Fruit fly (Drosophila melanogaster) ovary, adult (tissue): ENCODE measurements around the gene CG3457.

Source experiments
- CG17801 ChIP-seq: fragments of 200-800 bp; optimal IDR thresholded peaks from 2 replicates; lab custom pipeline; 2019; ENCODE audit warnings: missing biosample characterization, mild to moderate bottlenecking, missing genetic modification characterization, moderate library complexity; ENCODE audit not compliant: partially characterized antibody

Gene CG3457

DNA sequence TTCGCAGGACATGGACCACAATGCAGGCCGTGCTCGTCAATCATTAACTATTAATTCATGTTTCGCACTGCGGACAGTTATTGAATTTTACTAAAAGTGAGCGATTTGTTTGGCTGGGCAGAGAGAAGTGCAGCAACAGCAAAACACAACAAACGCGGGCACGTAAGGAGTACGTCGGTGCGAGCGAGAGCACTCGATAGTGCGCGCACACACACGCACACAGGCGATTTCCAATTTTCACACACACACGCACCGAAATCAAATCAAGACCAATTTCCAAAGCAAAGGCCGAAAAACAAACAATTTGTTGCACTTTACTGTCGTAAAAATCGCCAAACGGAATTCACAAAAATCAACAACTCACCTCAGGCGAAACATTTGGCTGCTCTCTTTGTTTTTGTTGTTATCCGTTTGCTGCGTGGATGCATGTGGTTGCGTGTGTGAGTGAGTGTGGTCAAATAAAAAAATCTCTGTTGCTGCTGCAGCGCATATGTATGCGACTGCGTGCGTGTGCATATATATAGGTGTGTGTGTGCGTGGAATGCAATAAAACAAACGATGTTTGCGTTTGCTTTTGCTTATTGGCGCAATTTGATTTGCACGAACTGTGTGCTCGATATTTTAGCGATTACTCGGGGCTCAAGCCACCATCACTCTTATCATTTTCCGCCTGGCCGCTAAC lies 29.6 kb upstream of the CG3457 start:
- no peak for TF ChIP-seq CG17801 (GFP tag; lab: Kevin White, UChicago)

DNA sequence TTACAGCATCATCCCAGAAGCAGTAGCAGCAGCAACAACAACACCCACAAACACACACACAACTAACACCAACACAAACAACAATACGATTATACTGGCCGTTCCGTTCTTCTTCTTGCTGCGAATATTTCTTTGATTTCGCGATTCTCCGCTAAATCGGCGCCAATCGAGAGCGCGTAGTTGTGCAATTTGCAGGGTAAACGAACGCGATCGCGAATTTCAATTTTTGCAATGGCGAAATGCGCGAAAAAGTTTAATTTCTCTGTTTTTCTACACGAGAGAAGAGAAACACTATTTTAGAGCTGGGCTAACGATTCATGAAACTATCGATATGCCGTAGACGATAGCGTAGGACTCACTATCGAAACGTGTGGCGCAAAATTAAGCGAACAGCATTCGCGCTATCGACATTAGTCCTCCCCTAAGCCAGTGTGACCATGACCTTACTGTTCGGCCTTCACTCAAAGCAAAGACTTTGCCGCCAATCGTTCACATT lies 28.9 kb upstream of the CG3457 start, which contains the start of gene wapl:
Gene wapl, minus strand, starts transcription at position 316 of the 496 bp plus-strand sequence.
- peak; percentile 52 for TF ChIP-seq CG17801 (GFP tag; lab: Kevin White, UChicago)

DNA sequence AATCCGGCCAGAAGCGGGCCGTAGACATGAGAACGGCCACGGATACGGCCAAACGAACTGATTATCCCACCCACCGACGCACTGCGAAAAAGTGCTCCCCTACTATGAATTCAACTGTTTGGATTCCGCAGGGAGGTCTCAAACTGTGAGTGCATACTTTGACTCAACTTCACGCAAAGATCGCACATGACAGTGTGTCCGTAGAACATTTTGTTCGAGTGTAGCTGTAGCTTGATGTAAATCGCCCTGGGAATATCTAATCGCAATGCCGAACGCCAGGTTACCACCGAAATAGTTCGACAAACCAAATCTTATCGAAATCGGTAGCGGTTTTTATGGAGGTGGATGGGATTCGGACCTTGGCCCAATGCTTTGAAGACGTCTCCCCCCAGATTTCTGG lies 26.6 kb upstream of the CG3457 start:
- no peak for TF ChIP-seq CG17801 (GFP tag; lab: Kevin White, UChicago)

DNA sequence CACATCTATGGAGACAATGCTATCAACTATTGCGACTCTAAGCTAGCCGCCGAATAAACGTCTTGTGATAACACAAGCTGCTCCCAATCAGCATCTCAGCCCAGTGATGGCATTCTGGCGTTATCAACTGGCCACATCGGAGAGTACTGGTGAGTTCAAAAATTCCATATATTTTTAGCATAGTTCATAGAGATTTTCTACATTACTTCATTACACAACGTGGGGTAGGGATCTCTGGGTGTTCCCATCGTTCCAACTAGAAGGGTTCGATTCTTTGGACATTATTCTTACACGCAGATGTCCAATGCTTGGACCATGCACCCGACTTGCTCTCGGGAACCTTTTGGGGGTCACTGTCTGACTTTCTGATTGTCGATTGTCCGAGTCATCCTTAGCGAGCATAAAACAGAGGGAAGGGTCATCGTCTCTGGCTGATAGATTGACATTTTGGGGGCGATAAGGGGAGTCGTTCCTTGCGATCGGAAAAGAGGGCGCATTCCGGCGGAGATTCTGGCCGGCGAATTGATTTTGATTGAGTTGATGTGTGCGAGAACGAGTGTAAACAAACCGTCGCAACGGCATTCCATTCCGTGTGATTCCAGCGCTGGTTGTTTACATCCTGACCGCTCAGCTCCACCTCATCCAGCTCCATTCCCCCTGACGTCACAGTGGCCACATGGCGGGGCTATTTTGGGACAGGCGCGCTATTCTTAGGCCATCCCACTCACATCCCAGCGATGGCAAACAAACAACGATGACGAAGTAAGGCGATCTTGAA lies 25.3 kb upstream of the CG3457 start, which contains the start of the genes Cyp4d1 and CG3630:
Gene Cyp4d1, minus strand, starts transcription at position 51 of the 778 bp plus-strand sequence.
Gene CG3630, plus strand, starts transcription at position 67 of the 778 bp plus-strand sequence.
- TF ChIP-seq CG17801 (GFP tag; lab: Kevin White, UChicago): no peak

DNA sequence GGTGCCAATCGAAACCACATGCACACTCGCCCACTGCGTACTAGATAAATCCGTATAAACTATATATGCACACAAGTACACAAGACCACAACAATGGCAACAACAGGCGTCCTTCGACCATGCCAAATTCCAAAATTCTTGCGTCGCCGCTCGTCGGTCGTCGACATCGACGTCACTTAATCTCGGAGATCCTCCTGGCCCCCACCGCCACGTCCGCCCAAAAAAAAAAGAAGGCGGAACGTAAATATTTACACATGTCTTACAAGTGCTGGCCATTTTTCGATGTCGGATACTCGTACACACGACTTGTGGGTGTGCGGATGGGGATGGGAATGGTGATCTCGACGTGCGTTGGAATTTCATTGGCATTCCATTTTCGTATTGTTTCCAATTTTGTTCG lies 24.3 kb upstream of the CG3457 start:
- TF ChIP-seq CG17801 (GFP tag; lab: Kevin White, UChicago): no peak

DNA sequence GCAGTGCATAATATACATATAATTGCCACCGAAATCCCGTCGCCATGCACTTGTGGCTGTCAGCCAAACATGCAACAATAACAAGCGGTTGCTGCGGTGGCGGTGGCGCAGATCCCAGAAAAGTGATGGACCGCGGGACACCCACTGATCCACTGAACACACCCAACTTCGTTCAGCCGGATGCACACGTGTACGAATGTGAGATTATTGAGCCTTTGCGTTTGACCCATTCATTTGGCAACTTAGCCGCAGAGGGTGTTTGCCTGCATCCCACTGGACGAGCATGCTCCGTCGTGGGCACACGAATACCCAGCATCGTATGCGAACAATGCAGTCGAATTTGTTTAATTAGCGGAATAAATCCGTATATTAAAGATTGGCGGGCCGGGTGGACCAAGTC lies 22.2 kb upstream of the CG3457 start:
- no peak for TF ChIP-seq CG17801 (GFP tag; lab: Kevin White, UChicago)

DNA sequence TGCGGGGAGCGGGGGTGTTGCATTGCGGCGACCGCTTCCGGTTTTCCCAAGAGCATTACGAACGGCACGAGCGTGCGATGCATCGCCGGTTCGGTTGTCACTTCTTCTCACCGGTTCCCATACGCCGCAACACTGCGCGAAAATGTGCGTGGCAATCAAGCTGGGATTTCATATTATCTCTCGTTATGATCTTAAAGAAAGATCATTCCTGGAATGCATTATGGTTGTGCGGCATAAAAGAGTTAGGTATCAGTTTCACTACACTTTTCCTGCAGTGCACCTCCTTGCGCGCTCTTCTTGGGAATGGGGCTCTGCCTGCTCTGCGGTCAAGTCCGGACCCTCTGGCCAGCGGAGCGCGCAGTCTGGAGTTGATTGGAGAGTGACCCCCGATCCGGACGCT lies 21.5 kb upstream of the CG3457 start:
- no peak for TF ChIP-seq CG17801 (GFP tag; lab: Kevin White, UChicago)

DNA sequence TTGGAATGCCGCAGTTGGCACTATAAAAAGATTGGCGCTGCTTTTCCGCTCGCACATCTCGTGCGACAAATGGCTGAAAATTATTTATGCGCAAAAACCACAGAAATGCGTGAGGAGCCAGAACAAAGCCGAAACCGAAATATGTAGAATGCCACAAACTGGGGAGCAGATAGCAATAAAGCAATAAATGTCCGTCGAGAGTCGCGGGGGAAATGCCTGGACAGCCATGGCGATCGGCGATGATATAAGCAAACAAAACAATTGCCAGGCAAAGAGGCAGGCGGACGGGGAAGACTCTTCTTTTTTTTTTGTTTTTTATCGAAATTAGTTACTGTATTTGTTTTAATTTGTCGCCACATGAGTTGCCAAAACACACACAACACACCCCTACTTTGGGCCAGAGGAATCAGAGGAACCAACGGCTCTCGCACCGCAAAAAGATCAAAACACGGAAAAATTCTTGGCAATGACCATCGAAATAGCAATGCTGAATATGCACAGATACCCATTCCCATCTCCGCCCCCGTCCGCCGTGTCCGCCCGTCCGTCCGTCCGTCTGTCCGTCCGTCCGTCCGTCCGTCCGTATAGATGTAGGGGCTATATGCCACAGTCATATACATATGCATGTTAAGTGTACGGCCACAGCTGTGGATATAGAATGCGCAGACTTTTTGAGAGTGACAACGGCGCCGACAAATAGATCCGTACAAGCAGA lies 19.0 kb upstream of the CG3457 start:
- no peak for TF ChIP-seq CG17801 (GFP tag; lab: Kevin White, UChicago)

DNA sequence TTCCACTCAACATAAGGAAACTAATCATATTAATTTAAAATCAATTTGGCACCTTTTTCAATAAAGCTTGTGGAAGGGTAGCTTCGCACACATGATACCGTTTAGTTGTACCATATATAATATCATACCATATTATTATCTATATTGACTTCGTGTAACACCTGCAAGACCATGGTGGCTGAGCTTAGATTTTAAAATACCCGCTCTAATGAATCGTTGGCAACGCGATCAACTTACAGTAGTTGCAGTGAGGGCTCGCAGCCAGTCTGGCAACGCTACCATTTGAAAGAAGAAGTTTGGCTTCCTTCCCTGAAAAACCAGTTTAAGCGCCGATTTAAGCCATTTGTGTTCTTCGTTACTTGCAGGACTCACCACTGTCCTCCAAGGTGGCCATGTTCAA lies 17.2 kb upstream of the CG3457 start:
- TF ChIP-seq CG17801 (GFP tag; lab: Kevin White, UChicago): no peak

DNA sequence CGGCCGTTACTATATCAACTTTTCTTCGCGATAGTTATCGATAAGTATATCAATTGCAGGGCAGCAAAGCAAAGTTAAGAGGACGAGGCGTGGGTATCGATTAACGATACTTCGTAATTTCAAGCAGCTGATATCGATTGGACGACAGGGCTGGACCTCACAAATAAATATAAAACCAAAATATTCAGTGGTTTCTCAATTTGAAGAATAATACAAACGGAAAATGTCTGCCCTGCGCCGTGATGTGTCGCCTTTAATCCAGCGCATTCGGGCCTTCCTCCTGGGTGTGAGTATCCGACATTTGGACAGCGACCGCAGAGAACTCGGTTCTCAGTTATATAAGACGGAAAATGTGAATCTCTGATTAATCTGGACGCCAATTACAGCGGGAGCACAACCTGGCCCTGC lies 15.2 kb upstream of the CG3457 start, which contains the start of gene ND-B14.5A:
Gene ND-B14.5A, plus strand, starts transcription at position 107 of the 408 bp plus-strand sequence.
- TF ChIP-seq CG17801 (GFP tag; lab: Kevin White, UChicago): peak; percentile 49

DNA sequence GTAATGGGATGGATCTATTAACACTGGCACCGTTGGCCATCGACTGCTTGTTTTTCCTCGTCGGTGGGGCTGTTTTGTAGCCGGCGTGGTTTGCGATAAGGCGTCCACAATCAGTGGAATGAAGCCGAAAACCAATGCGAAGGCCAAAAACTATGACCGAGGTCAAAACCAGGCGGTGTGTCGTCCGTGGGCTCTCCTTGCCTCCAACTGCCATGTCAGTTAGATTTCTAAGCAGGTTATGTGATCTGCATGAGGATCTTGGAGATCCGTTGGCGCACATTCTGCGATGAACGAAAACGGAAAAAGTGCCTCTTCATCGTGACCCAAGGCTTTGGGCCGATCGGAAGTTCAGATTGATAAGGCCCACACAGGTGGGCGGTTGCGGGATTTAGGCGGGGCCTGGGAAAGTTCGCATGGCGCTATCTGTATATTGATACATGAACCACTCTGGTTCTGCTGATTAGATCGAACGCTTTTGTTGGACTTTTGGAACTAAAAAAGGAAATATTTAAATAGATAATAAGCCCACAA lies 12.3 kb upstream of the CG3457 start, which contains the start of gene Cyp4d14:
Gene Cyp4d14, minus strand, starts transcription at position 51 of the 531 bp plus-strand sequence.
- TF ChIP-seq CG17801 (GFP tag; lab: Kevin White, UChicago): no peak

DNA sequence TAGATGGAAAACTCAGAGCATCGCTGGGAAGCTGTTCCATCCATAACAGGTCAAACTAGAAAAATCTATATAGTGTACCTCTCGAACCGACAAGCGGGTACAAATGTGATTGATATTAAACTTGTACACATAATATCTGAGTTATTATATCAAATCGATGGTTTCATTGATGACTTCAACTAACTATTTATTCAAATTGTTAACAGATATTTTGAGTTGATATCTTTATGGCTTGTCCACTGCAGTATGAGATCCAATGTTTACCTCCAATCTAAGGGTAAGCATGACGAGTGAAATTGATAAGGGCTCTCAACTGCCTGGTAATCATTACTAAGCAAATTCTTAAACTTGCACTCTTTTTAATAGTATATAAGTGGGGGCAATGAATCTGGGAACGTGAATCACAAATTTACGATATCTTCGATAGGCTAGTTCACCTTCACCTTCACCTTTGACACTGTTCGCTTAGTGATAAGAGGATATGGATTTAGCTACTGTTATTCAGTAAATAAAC lies 11.6 kb upstream of the CG3457 start, which contains the start of gene Cyp4d2:
Gene Cyp4d2, plus strand, starts transcription at position 51 of the 514 bp plus-strand sequence.
- TF ChIP-seq CG17801 (GFP tag; lab: Kevin White, UChicago): no peak

DNA sequence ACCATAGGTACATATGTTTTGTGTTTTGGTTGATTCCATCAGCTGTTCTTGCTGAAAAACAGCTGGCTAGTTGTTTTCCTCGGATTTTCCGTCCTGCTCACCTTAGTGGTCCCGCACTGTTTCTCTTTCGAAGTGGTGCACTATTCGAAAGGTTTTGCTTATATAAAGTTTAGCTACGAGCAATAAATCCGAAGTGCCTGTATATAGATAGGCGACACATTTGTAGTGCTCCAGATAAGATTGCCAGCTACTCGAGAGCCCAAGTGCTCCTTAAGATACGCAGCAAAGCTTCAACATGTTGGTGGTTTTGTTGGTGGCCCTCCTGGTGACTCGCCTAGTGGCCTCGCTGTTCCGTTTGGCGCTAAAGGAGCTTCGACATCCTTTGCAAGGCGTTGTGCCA lies 8.8 kb upstream of the CG3457 start, which contains the start of gene Cyp4ae1:
Gene Cyp4ae1, plus strand, starts transcription at position 206 of the 400 bp plus-strand sequence.
- peak; percentile 31 for TF ChIP-seq CG17801 (GFP tag; lab: Kevin White, UChicago)

DNA sequence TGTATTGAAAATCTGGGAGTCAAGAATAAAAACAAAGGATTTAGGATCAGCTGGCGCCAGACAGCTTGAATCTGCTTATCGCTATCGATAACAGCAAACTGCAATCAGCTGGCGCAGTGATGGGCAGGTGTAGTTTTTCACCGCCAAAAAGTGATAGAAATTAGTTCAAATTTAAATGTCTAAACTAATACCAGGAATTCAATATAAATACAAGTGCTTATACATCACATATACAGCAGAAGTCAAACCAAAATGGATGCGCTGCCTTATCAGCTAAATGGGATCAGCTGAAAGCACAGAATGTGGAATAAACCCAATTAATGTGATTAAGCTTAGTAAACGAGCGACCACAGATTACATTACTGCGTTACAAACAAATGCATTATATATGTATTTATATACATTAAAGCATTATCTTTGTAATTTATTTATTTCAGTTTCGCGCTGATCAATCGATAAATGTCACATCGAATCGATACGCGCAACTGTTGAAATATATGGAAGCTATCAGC lies 6.8 kb upstream of the CG3457 start, which contains the start of gene pn:
Gene pn, plus strand, starts transcription at position 462 of the 512 bp plus-strand sequence.
- no peak for TF ChIP-seq CG17801 (GFP tag; lab: Kevin White, UChicago)
